Fruit fly (Drosophila melanogaster): ENCODE results near the gene CG45075.

Gene CG45075

DNA sequence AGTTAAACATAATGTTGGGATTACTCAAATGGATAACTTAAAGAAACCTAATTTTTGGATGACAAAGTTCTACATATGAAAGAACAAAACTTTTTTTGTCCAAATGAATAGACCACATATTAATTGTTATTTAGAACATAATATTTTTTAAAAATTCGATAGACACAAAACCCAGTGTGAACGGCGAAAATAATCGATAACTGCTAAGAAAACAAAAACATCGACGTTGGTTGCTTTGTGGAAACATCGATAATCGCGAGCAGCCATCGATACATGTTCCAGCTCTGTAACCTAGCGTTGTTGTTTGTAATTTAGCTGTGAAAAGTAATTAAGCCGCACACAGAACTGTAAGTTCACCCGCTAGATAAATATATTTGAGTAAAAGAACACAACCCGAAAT is 40.6 kb upstream of the CG45075 start, which contains the start of gene CG9135 (continued):
- peak; percentile 19 for TF ChIP-seq CG10267 (tag; optimal IDR thresholded peaks at IDR 0.05)
- TF ChIP-seq CTCF (GFP tag; optimal IDR thresholded peaks at IDR 0.05), result peak; percentile 2
- peak; percentile 28; the same call in 1 of the 2 replicates for TF ChIP-seq CG6272 (GFP tag; IDR thresholded peaks at IDR 0.05)
- TF ChIP-seq Doc3 (GFP tag; IDR thresholded peaks at IDR 0.05; ENCODE audit: partially characterized antibody), result peak; percentile 97
- TF ChIP-seq CG7357 (GFP tag; IDR thresholded peaks at IDR 0.05), result peak; percentile 94
- TF ChIP-seq zfh2 (GFP tag; optimal IDR thresholded peaks at IDR 0.05), result no peak
- peak; percentile 90 for TF ChIP-seq CG2129 (GFP tag; IDR thresholded peaks at IDR 0.05; ENCODE audit: partially characterized antibody)
- peak; percentile 98 for TF ChIP-seq hbn (GFP tag; IDR thresholded peaks at IDR 0.05; ENCODE audit: partially characterized antibody)
- TF ChIP-seq CG9609 (GFP tag; optimal IDR thresholded peaks at IDR 0.05), result no peak
- peak; percentile 66 for TF ChIP-seq CG1603 (tag; optimal IDR thresholded peaks at IDR 0.05)
- peak; percentile 99 for TF ChIP-seq zen2 (GFP tag; IDR thresholded peaks at IDR 0.05; ENCODE audit: partially characterized antibody)
- no peak for TF ChIP-seq CG30431 (GFP tag; optimal IDR thresholded peaks at IDR 0.05)
- TF ChIP-seq CG15514 (GFP tag; optimal IDR thresholded peaks at IDR 0.05), result peak; percentile 58
- peak; percentile 86 for TF ChIP-seq pzg (GFP tag; optimal IDR thresholded peaks at IDR 0.05)
- peak; percentile 70 for TF ChIP-seq Dp (GFP tag; optimal IDR thresholded peaks at IDR 0.05)
- TF ChIP-seq CG9932 (GFP tag; IDR thresholded peaks at IDR 0.05), result peak; percentile 59; the same call in 1 of the 2 replicates
- peak in 1 of 2 experiments; percentile 19 for TF ChIP-seq crp (GFP tag; optimal IDR thresholded peaks at IDR 0.05)
- TF ChIP-seq CG7987 (GFP tag; optimal IDR thresholded peaks at IDR 0.05), result no peak
- TF ChIP-seq CoRest (tag; optimal IDR thresholded peaks at IDR 0.05), result peak; percentile 54
- TF ChIP-seq CG8290 (GFP tag; optimal IDR thresholded peaks at IDR 0.05), result no peak
- peak in 1 of 2 experiments; percentile 55 for TF ChIP-seq CG8290 (tag; optimal IDR thresholded peaks at IDR 0.05)
- no peak for TF ChIP-seq CG15073 (GFP tag; optimal IDR thresholded peaks at IDR 0.05)
- TF ChIP-seq MBD-R2 (GFP tag; IDR thresholded peaks at IDR 0.05), result peak; percentile 79
- TF ChIP-seq bsh (GFP tag; optimal IDR thresholded peaks at IDR 0.05), result no peak
- peak; percentile 83 for TF ChIP-seq CG17802 (tag; optimal IDR thresholded peaks at IDR 0.05)
- TF ChIP-seq zen (tag; optimal IDR thresholded peaks at IDR 0.05), result peak; percentile 56
- TF ChIP-seq Nf-YC (tag; optimal IDR thresholded peaks at IDR 0.05), result no peak
- no peak for TF ChIP-seq Ravus (GFP tag; IDR thresholded peaks at IDR 0.05)
- TF ChIP-seq Ptx1 (GFP tag; IDR thresholded peaks at IDR 0.05), result no peak
- no peak for TF ChIP-seq odd (GFP tag; optimal IDR thresholded peaks at IDR 0.05)
- 0 out of 2 replicates have a peak, but pooled peaks have one; percentile 8 for TF ChIP-seq slbo (GFP tag; IDR thresholded peaks at IDR 0.05)
- TF ChIP-seq Sin3A (optimal IDR thresholded peaks at IDR 0.05), result peak; percentile 42
- TF ChIP-seq chinmo (GFP tag; IDR thresholded peaks at IDR 0.05; ENCODE audit: partially characterized antibody), result peak; percentile 98
- no peak for TF ChIP-seq HmgD (GFP tag; optimal IDR thresholded peaks at IDR 0.05)
- TF ChIP-seq Myb (GFP tag; optimal IDR thresholded peaks at IDR 0.05), result peak; percentile 20
- TF ChIP-seq Ets97D (GFP tag; optimal IDR thresholded peaks at IDR 0.05), result peak; percentile 10
- no peak for TF ChIP-seq CG32772 (GFP tag; IDR thresholded peaks at IDR 0.05)
- TF ChIP-seq gsb (GFP tag; IDR thresholded peaks at IDR 0.05), result no peak
- peak; percentile 93 for TF ChIP-seq CG2116 (GFP tag; optimal IDR thresholded peaks at IDR 0.05)
- peak; percentile 56 for TF ChIP-seq Lhr (GFP tag; optimal IDR thresholded peaks at IDR 0.05)
- no peak for TF ChIP-seq CG12071 (GFP tag; optimal IDR thresholded peaks at IDR 0.05)
- peak; percentile 72 for TF ChIP-seq CG30020 (tag; optimal IDR thresholded peaks at IDR 0.05)
- TF ChIP-seq CG9797 (GFP tag; optimal IDR thresholded peaks at IDR 0.05), result peak; percentile 15
- peak; percentile 99 for TF ChIP-seq CG16813 (GFP tag; IDR thresholded peaks at IDR 0.05; ENCODE audit: partially characterized antibody)
- TF ChIP-seq CG13287 (GFP tag; IDR thresholded peaks at IDR 0.05; ENCODE audit: partially characterized antibody), result peak; percentile 99
- no peak for TF ChIP-seq pfk (GFP tag; optimal IDR thresholded peaks at IDR 0.05)
- TF ChIP-seq dysf (GFP tag; IDR thresholded peaks at IDR 0.05), result no peak
- TF ChIP-seq Opbp (GFP tag; IDR thresholded peaks at IDR 0.05; ENCODE audit: partially characterized antibody), result peak; percentile 99
- TF ChIP-seq CG15696 (tag; optimal IDR thresholded peaks at IDR 0.05), result no peak
- peak; percentile 99 for TF ChIP-seq nerfin-2 (GFP tag; IDR thresholded peaks at IDR 0.05; ENCODE audit: partially characterized antibody)

Measured in whole organism, embryonic.